Worm (Caenorhabditis elegans) whole organism, late embryonic: ENCODE measurements around the gene Y54G2A.12.

Source experiments
- F13H6.1 ChIP-seq: sonication (generic microtip); optimal IDR thresholded peaks from 2 replicates; lab custom pipeline; 2016; ENCODE audit warnings: missing genetic modification characterization, missing compliant biosample characterization
- ama-1 ChIP-seq: fragments of 150-350 bp; optimal IDR thresholded peaks from 2 replicates; lab custom pipeline; 2014
- ceh-14 ChIP-seq: sonication (generic microtip); optimal IDR thresholded peaks from 2 replicates; lab custom pipeline; 2016; ENCODE audit warnings: missing genotype, missing genetic modification characterization, missing compliant biosample characterization
- ceh-18 ChIP-seq: sonication (generic microtip); optimal IDR thresholded peaks from 2 replicates; lab custom pipeline; 2016; ENCODE audit warnings: missing genetic modification characterization, missing compliant biosample characterization
- ceh-48 ChIP-seq: sonication (generic microtip); optimal IDR thresholded peaks from 2 replicates; lab custom pipeline; 2016; ENCODE audit warnings: missing genetic modification characterization, inconsistent platforms, missing compliant biosample characterization
- ets-4 ChIP-seq: sonication (generic microtip); optimal IDR thresholded peaks from 2 replicates; lab custom pipeline; 2016; ENCODE audit warnings: missing genetic modification characterization, missing compliant biosample characterization
- hlh-30 ChIP-seq: sonication (generic microtip); optimal IDR thresholded peaks from 2 replicates; lab custom pipeline; 2017; ENCODE audit warnings: antibody characterized with exemption, missing genetic modification characterization, missing compliant biosample characterization; ENCODE audit not compliant: insufficient read depth
- madf-2 ChIP-seq: sonication (generic microtip); optimal IDR thresholded peaks from 2 replicates; lab custom pipeline; 2017; ENCODE audit warnings: missing genetic modification characterization, missing compliant biosample characterization
- mec-3 ChIP-seq: sonication (generic microtip); optimal IDR thresholded peaks from 2 replicates; lab custom pipeline; 2016; ENCODE audit warnings: borderline replicate concordance, missing genetic modification characterization, missing compliant biosample characterization
- nhr-11 ChIP-seq: fragments of 150-350 bp; optimal IDR thresholded peaks from 2 replicates; lab custom pipeline; 2014; ENCODE audit warnings: missing biosample characterization, missing genetic modification characterization
- npax-4 ChIP-seq: sonication (generic microtip); optimal IDR thresholded peaks from 2 replicates; lab custom pipeline; 2016; ENCODE audit warnings: missing genetic modification characterization, missing compliant biosample characterization
- sdc-2 ChIP-seq: sonication (generic microtip); optimal IDR thresholded peaks from 2 replicates; lab custom pipeline; 2016; ENCODE audit warnings: missing genotype, missing genetic modification characterization, missing compliant biosample characterization
- unc-86 ChIP-seq: sonication (generic microtip); optimal IDR thresholded peaks from 2 replicates; lab custom pipeline; 2016; ENCODE audit warnings: missing genetic modification characterization, missing compliant biosample characterization
- ztf-16 ChIP-seq: sonication (generic microtip); optimal IDR thresholded peaks from 2 replicates; lab custom pipeline; 2017; ENCODE audit warnings: missing genetic modification characterization, missing compliant biosample characterization

DNA sequence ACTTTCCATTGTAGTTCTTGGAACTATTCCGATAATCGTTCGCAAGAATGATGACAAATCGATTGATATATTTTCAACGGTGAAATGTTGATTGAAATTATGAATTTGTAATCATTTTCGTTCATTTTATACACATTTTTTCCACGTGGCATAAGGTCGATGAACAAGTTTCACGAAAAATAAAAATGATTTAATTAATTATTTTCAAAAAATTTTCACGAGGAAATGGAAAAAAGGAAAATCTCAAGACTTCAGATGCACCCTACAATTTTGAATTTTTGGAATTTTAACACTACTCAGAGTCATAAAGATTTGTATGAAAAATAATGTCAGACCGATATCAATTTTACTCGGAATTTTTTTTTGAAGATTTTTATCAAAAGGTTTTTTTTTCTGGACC is 37.0 kb upstream of the Y54G2A.12 start, which contains the start of gene Y54G2A.13:
- no peak for TF ChIP-seq unc-86 (tag; lab: Kevin White, UChicago)
- no peak for TF ChIP-seq sdc-2
- no peak for TF ChIP-seq nhr-11 (tag; lab: Kevin White, UChicago)
- TF ChIP-seq hlh-30 (tag; lab: Kevin White, UChicago), result no peak
- TF ChIP-seq ama-1 (lab: Kevin White, UChicago), result no peak
- no peak for TF ChIP-seq F13H6.1
- no peak for TF ChIP-seq npax-4
- no peak for TF ChIP-seq mec-3
- no peak for TF ChIP-seq ets-4 (tag; lab: Kevin White, UChicago)
- TF ChIP-seq madf-2 (tag; lab: Kevin White, UChicago), result no peak
- no peak for TF ChIP-seq ceh-18 (tag; lab: Kevin White, UChicago)
- no peak for TF ChIP-seq ztf-16 (tag; lab: Kevin White, UChicago)
- TF ChIP-seq ceh-14 (tag; lab: Kevin White, UChicago), result no peak
- no peak for TF ChIP-seq ceh-48
